Worm (Caenorhabditis elegans) whole organism, young adult: ENCODE data around the gene ZK930.7.

ENCODE experiments used
- B0019.2 ChIP-seq: fragments of 200-800 bp; sonication (Bioruptor generic); conservative IDR thresholded peaks from 2 replicates; pipeline ENCODE4 v1.3.6; 2022; ENCODE audit warnings: missing genetic modification reagents, missing genetic modification characterization, missing compliant biosample characterization
- B0261.1 ChIP-seq: sonication (generic microtip); optimal IDR thresholded peaks from 2 replicates; lab custom pipeline; 2016; ENCODE audit warnings: mild to moderate bottlenecking, missing genetic modification characterization, moderate library complexity, missing compliant biosample characterization
- B0336.3 ChIP-seq: fragments of 200-800 bp; sonication (Bioruptor generic); IDR thresholded peaks from 2 replicates; pipeline ENCODE4 v1.3.6; 2022; ENCODE audit warnings: missing genetic modification characterization, missing compliant biosample characterization
- F10E7.11 ChIP-seq: sonication (generic microtip); optimal IDR thresholded peaks from 2 replicates; lab custom pipeline; 2017; ENCODE audit warnings: mild to moderate bottlenecking, missing genetic modification characterization, moderate library complexity, missing compliant biosample characterization
- F22D6.2 ChIP-seq: sonication (generic microtip); optimal IDR thresholded peaks from 2 replicates; lab custom pipeline; 2016; ENCODE audit warnings: mild to moderate bottlenecking, missing genetic modification characterization, missing compliant biosample characterization
- F33H1.4 ChIP-seq: fragments of 200-800 bp; sonication (Bioruptor generic); IDR thresholded peaks from 2 replicates; pipeline ENCODE4 v1.3.6; 2022; ENCODE audit warnings: missing genetic modification reagents, missing genetic modification characterization, missing compliant biosample characterization
- F37B4.10 ChIP-seq: fragments of 200-800 bp; sonication (Bioruptor generic); IDR thresholded peaks from 2 replicates; pipeline ENCODE4 v1.3.6; 2022; ENCODE audit warnings: missing genetic modification characterization, missing compliant biosample characterization
- K12H6.12 ChIP-seq: fragments of 200-800 bp; sonication (Bioruptor generic); optimal IDR thresholded peaks from 2 replicates; lab custom pipeline; 2018; ENCODE audit warnings: mild to moderate bottlenecking, missing genetic modification characterization, missing compliant biosample characterization
- T26A5.8 ChIP-seq: sonication (generic microtip); optimal IDR thresholded peaks from 2 replicates; lab custom pipeline; 2016; ENCODE audit warnings: missing genetic modification characterization, missing compliant biosample characterization
- Y53G8AR.9 ChIP-seq: fragments of 200-800 bp; sonication (Bioruptor generic); conservative IDR thresholded peaks from 2 replicates; pipeline ENCODE4 v1.3.6; 2022; ENCODE audit warnings: missing genetic modification reagents, missing genetic modification characterization, missing compliant biosample characterization
- Y56A3A.18 ChIP-seq: fragments of 200-800 bp; sonication (Bioruptor generic); IDR thresholded peaks from 2 replicates; pipeline ENCODE4 v1.3.6; 2022; ENCODE audit warnings: missing genetic modification reagents, missing genetic modification characterization, missing compliant biosample characterization
- Y67H2A.10 ChIP-seq: fragments of 200-800 bp; sonication (Bioruptor generic); conservative IDR thresholded peaks from 2 replicates; pipeline ENCODE4 v1.3.6; 2022; ENCODE audit warnings: missing genetic modification reagents, missing genetic modification characterization, missing compliant biosample characterization
- Y79H2A.3 ChIP-seq: fragments of 200-800 bp; sonication (Bioruptor generic); conservative IDR thresholded peaks from 2 replicates; pipeline ENCODE4 v1.3.6; 2022; ENCODE audit warnings: missing genetic modification reagents, missing genetic modification characterization, missing compliant biosample characterization
- aptf-2 ChIP-seq: fragments of 200-800 bp; sonication (Bioruptor generic); conservative IDR thresholded peaks from 2 replicates; pipeline ENCODE4 v1.3.6; 2022; ENCODE audit warnings: missing genetic modification reagents, missing genetic modification characterization, missing compliant biosample characterization
- aptf-3 ChIP-seq: fragments of 200-800 bp; sonication (Bioruptor generic); IDR thresholded peaks from 2 replicates; pipeline ENCODE4 v1.3.6; 2022; ENCODE audit warnings: missing genetic modification characterization, missing compliant biosample characterization
- attf-3 ChIP-seq: fragments of 200-800 bp; sonication (Bioruptor generic); conservative IDR thresholded peaks from 2 replicates; pipeline ENCODE4 v1.3.6; 2022; ENCODE audit warnings: missing genetic modification reagents, missing genetic modification characterization, missing compliant biosample characterization
- bed-1 ChIP-seq: fragments of 200-800 bp; sonication (Bioruptor generic); IDR thresholded peaks from 2 replicates; pipeline ENCODE4 v1.3.6; 2022; ENCODE audit warnings: missing genetic modification reagents, missing genetic modification characterization, missing compliant biosample characterization
- bed-2 ChIP-seq: fragments of 200-800 bp; sonication (Bioruptor generic); IDR thresholded peaks from 2 replicates; pipeline ENCODE4 v1.3.6; 2022; ENCODE audit warnings: missing genetic modification reagents, missing genetic modification characterization, missing compliant biosample characterization
- ceh-79 ChIP-seq: sonication (generic microtip); optimal IDR thresholded peaks from 2 replicates; lab custom pipeline; 2017; ENCODE audit warnings: mild to moderate bottlenecking, missing genetic modification characterization, missing compliant biosample characterization
- ceh-91 ChIP-seq: fragments of 200-800 bp; sonication (Bioruptor generic); IDR thresholded peaks from 2 replicates; pipeline ENCODE4 v1.3.6; 2022; ENCODE audit warnings: missing genetic modification reagents, missing genetic modification characterization, missing compliant biosample characterization
- dpff-1 ChIP-seq: sonication (generic microtip); optimal IDR thresholded peaks from 2 replicates; lab custom pipeline; 2017; ENCODE audit warnings: mild to moderate bottlenecking, missing genetic modification characterization, missing compliant biosample characterization
- dpl-1 ChIP-seq: fragments of 150-350 bp; optimal IDR thresholded peaks from 2 replicates; lab custom pipeline; 2014; ENCODE audit warnings: missing biosample characterization, missing genetic modification reagents, missing genetic modification characterization
- egl-18 ChIP-seq: fragments of 200-800 bp; sonication (Bioruptor generic); IDR thresholded peaks from 2 replicates; pipeline ENCODE4 v1.3.6; 2022; ENCODE audit warnings: missing genetic modification reagents, missing genetic modification characterization, missing compliant biosample characterization
- ets-4 ChIP-seq: fragments of 200-800 bp; sonication (Bioruptor generic); optimal IDR thresholded peaks from 2 replicates; lab custom pipeline; 2018; ENCODE audit warnings: mild to moderate bottlenecking, missing genetic modification characterization, missing compliant biosample characterization
- fkh-3 ChIP-seq: sonication (generic microtip); optimal IDR thresholded peaks from 2 replicates; lab custom pipeline; 2016; ENCODE audit warnings: mild to moderate bottlenecking, missing genetic modification characterization, missing compliant biosample characterization
- hlh-12 ChIP-seq: sonication (generic microtip); optimal IDR thresholded peaks from 2 replicates; lab custom pipeline; 2016; ENCODE audit warnings: missing genetic modification characterization, missing compliant biosample characterization
- hmg-20 ChIP-seq: fragments of 200-800 bp; sonication (Bioruptor generic); IDR thresholded peaks from 2 replicates; pipeline ENCODE4 v1.3.6; 2022; ENCODE audit warnings: missing genetic modification reagents, missing genetic modification characterization, missing compliant biosample characterization
- hsf-1 ChIP-seq: fragments of 200-800 bp; sonication (Bioruptor generic); IDR thresholded peaks from 2 replicates; pipeline ENCODE4 v1.3.6; 2022; ENCODE audit warnings: missing genetic modification reagents, missing genetic modification characterization, missing compliant biosample characterization
- lag-1 ChIP-seq: fragments of 200-800 bp; sonication (Bioruptor generic); IDR thresholded peaks from 2 replicates; pipeline ENCODE4 v1.3.6; 2022; ENCODE audit warnings: missing genetic modification reagents, missing genetic modification characterization, missing compliant biosample characterization
- lin-26 ChIP-seq: fragments of 200-800 bp; sonication (Bioruptor generic); IDR thresholded peaks from 2 replicates; pipeline ENCODE4 v1.3.6; 2022; ENCODE audit warnings: missing genetic modification reagents, missing genetic modification characterization, missing compliant biosample characterization
- lin-35 ChIP-seq, 3 experiments: fragments of 150-350 bp in 2 of 3; sonication (generic microtip) in 1 of 3; optimal IDR thresholded peaks; 2 replicates each; lab custom pipeline; 2014 to 2018; ENCODE audit warnings: missing biosample characterization in 3 of 3, missing genetic modification characterization in 3 of 3, missing genetic modification reagents in 3 of 3
- lin-40 ChIP-seq: sonication (generic microtip); optimal IDR thresholded peaks from 2 replicates; lab custom pipeline; 2016; ENCODE audit warnings: missing genetic modification characterization, mild to moderate bottlenecking, missing compliant biosample characterization, missing genotype, missing genetic modification reagents
- madf-3 ChIP-seq: fragments of 200-800 bp; sonication (Bioruptor generic); IDR thresholded peaks from 2 replicates; pipeline ENCODE4 v1.3.6; 2022; ENCODE audit warnings: missing genetic modification reagents, missing genetic modification characterization, missing compliant biosample characterization
- madf-6 ChIP-seq: fragments of 200-800 bp; sonication (Bioruptor generic); IDR thresholded peaks from 2 replicates; pipeline ENCODE4 v1.3.6; 2022; ENCODE audit warnings: missing genetic modification reagents, missing genetic modification characterization, missing compliant biosample characterization
- mel-28 ChIP-seq: sonication (generic microtip); optimal IDR thresholded peaks from 2 replicates; lab custom pipeline; 2016; ENCODE audit warnings: borderline replicate concordance, mild to moderate bottlenecking, missing genetic modification characterization, missing compliant biosample characterization
- mes-4 ChIP-seq: sonication (generic microtip); optimal IDR thresholded peaks from 2 replicates; lab custom pipeline; 2016; ENCODE audit warnings: missing genotype, missing genetic modification characterization, missing compliant biosample characterization
- nfya-1 ChIP-seq: sonication (generic microtip); optimal IDR thresholded peaks from 2 replicates; lab custom pipeline; 2017; ENCODE audit warnings: antibody characterized with exemption, missing compliant biosample characterization, missing genetic modification characterization, borderline replicate concordance; ENCODE audit not compliant: insufficient read depth
- nhr-120 ChIP-seq: fragments of 200-800 bp; sonication (Bioruptor generic); IDR thresholded peaks from 2 replicates; pipeline ENCODE4 v1.3.6; 2022; ENCODE audit warnings: missing genetic modification characterization, missing compliant biosample characterization
- pha-4 ChIP-seq: fragments of 150-350 bp; sonication (generic microtip); optimal IDR thresholded peaks from 2 replicates; lab custom pipeline; 2014; ENCODE audit warnings: missing biosample characterization, missing genetic modification reagents, missing genetic modification characterization
- rcor-1 ChIP-seq: fragments of 200-800 bp; sonication (Bioruptor generic); IDR thresholded peaks from 2 replicates; pipeline ENCODE4 v1.3.6; 2022; ENCODE audit warnings: missing genetic modification reagents, missing genetic modification characterization, missing compliant biosample characterization
- rec-8 ChIP-seq, 2 experiments: sonication (generic microtip); optimal IDR thresholded peaks; 2 replicates each; lab custom pipeline; 2016; ENCODE audit warnings: mild to moderate bottlenecking in 2 of 2, missing genetic modification characterization in 2 of 2, missing genetic modification reagents in 2 of 2, missing genotype in 2 of 2, missing biosample characterization in 1 of 2, missing compliant biosample characterization in 1 of 2, moderate library complexity in 1 of 2
- rpc-1 ChIP-seq, 2 experiments: fragments of 150-350 bp in 1 of 2; sonication (generic microtip) in 1 of 2; optimal IDR thresholded peaks; 2 replicates each; lab custom pipeline; 2014 to 2018; ENCODE audit warnings: missing biosample characterization in 1 of 2, missing genetic modification characterization in 1 of 2, missing genetic modification reagents in 1 of 2, missing genotype in 1 of 2
- snpc-3.4 ChIP-seq: sonication (generic microtip); optimal IDR thresholded peaks from 2 replicates; lab custom pipeline; 2017; ENCODE audit warnings: missing genetic modification characterization, mild to moderate bottlenecking, missing compliant biosample characterization, antibody characterized with exemption, moderate library complexity, missing genotype, missing genetic modification reagents
- snpc-4 ChIP-seq, 5 experiments: fragments of 150-350 bp in 1 of 5; sonication (generic microtip) in 4 of 5; optimal IDR thresholded peaks; 2 replicates each; lab custom pipeline; 2014 to 2018; ENCODE audit warnings: missing genetic modification characterization in 5 of 5, missing biosample characterization in 3 of 5, antibody characterized with exemption in 2 of 5, mild to moderate bottlenecking in 2 of 5, missing compliant biosample characterization in 2 of 5, missing genotype in 2 of 5, moderate library complexity in 2 of 5, missing genetic modification reagents in 1 of 5
- sptf-2 ChIP-seq: fragments of 200-800 bp; sonication (Bioruptor generic); optimal IDR thresholded peaks from 2 replicates; lab custom pipeline; 2018; ENCODE audit warnings: mild to moderate bottlenecking, missing genetic modification characterization, missing compliant biosample characterization
- xnd-1 ChIP-seq: sonication (generic microtip); optimal IDR thresholded peaks from 2 replicates; lab custom pipeline; 2016; ENCODE audit warnings: missing genotype, missing genetic modification reagents, missing genetic modification characterization, missing compliant biosample characterization
- ztf-22 ChIP-seq: fragments of 200-800 bp; sonication (Bioruptor generic); optimal IDR thresholded peaks from 2 replicates; lab custom pipeline; 2018; ENCODE audit warnings: mild to moderate bottlenecking, missing genetic modification characterization, moderate library complexity, missing compliant biosample characterization

The ZK930.7 gene

DNA sequence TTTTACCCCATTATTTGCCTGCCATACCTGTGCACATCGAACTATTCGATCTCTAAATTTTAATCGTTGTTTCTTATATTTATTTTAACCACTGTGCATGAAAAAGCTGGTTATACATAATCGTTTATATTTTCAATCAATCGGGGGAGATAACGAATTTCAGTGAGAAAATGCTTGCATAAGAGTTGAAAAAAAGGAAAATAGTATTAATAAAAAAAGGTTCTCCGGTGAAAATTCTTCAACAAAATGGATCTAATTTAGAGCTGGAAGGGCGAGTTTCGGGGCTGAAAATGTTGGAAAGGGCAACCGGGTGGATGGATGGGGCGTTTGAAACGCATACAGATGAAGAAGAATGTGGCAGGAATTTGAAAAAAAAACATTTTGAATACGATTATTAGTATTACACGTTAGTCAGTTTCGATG, 3.1 kb downstream of the ZK930.7 start (continued):
- no peak for TF ChIP-seq dpl-1 (GFP tag; lab: Kevin White, UChicago)
- TF ChIP-seq F22D6.2 (tag; lab: Kevin White, UChicago) = no peak
- TF ChIP-seq Y56A3A.18 (GFP tag; lab: Robert Waterston, UW) = peak; percentile 84
- no peak for TF ChIP-seq F37B4.10 (GFP tag; lab: Robert Waterston, UW)
- TF ChIP-seq B0019.2 = peak; percentile 46
- peak in 2 of 3 experiments; percentile 22 to 49 for TF ChIP-seq lin-35 (GFP tag; optimal IDR thresholded peaks at IDR 0.05; lab: Kevin White, UChicago)
- peak; percentile 94 for TF ChIP-seq madf-3 (GFP tag; lab: Robert Waterston, UW)
- no peak for TF ChIP-seq pha-4 (tag; lab: Kevin White, UChicago)
- TF ChIP-seq B0261.1 (tag; lab: Kevin White, UChicago) = no peak
- TF ChIP-seq rcor-1 = peak; percentile 56; the same call in 1 of the 2 replicates
- peak; percentile 91; the same call in 1 of the 2 replicates for TF ChIP-seq Y79H2A.3 (GFP tag; lab: Robert Waterston, UW)
- peak; percentile 53; the same call in 1 of the 2 replicates for TF ChIP-seq F33H1.4 (GFP tag; lab: Robert Waterston, UW)
- TF ChIP-seq rec-8 (tag; optimal IDR thresholded peaks at IDR 0.05; lab: Kevin White, UChicago) = peak in 1 of 2 experiments; percentile 71
- peak; percentile 69 for TF ChIP-seq xnd-1 (tag; lab: Kevin White, UChicago)
- TF ChIP-seq lag-1 (GFP tag; lab: Robert Waterston, UW) = no peak
- TF ChIP-seq sptf-2 (GFP tag; lab: Kevin White, UChicago) = no peak
- TF ChIP-seq fkh-3 (tag; lab: Kevin White, UChicago) = no peak
- TF ChIP-seq snpc-3.4 (tag; lab: Kevin White, UChicago) = peak; percentile 87
- peak; percentile 57; the same call in 1 of the 2 replicates for TF ChIP-seq hmg-20 (GFP tag; lab: Robert Waterston, UW)
- TF ChIP-seq F10E7.11 (tag; lab: Kevin White, UChicago) = peak; percentile 78
- peak; percentile 95 for TF ChIP-seq B0336.3 (GFP tag; lab: Robert Waterston, UW)
- TF ChIP-seq bed-2 (GFP tag; lab: Robert Waterston, UW) = no peak
- TF ChIP-seq hlh-12 (tag; lab: Kevin White, UChicago) = no peak
- peak; percentile 90 for TF ChIP-seq madf-6 (GFP tag; lab: Robert Waterston, UW)
- no peak for TF ChIP-seq attf-3 (GFP tag; lab: Robert Waterston, UW)
- peak; percentile 92 for TF ChIP-seq Y53G8AR.9
- TF ChIP-seq Y67H2A.10 = 0 out of 2 replicates have a peak, but pooled peaks have one; percentile 41
- no peak for TF ChIP-seq lin-40 (tag; lab: Kevin White, UChicago)
- TF ChIP-seq mel-28 (tag; lab: Kevin White, UChicago) = no peak
- TF ChIP-seq rpc-1 (optimal IDR thresholded peaks at IDR 0.05; lab: Kevin White, UChicago) = no peak
- TF ChIP-seq rpc-1 (tag; optimal IDR thresholded peaks at IDR 0.05; lab: Kevin White, UChicago) = no peak
- TF ChIP-seq ets-4 (GFP tag; lab: Kevin White, UChicago) = no peak
- no peak for TF ChIP-seq ceh-91 (GFP tag; lab: Robert Waterston, UW)
- peak; percentile 25 for TF ChIP-seq mes-4 (tag; lab: Kevin White, UChicago)
- peak; percentile 77 for TF ChIP-seq T26A5.8 (tag; lab: Kevin White, UChicago)
- no peak for TF ChIP-seq nfya-1 (tag; lab: Kevin White, UChicago)
- TF ChIP-seq lin-26 = peak; percentile 70
- TF ChIP-seq ztf-22 (GFP tag; lab: Kevin White, UChicago) = no peak
- TF ChIP-seq dpff-1 = no peak
- TF ChIP-seq aptf-2 (GFP tag; lab: Robert Waterston, UW) = no peak
- TF ChIP-seq egl-18 (GFP tag; lab: Robert Waterston, UW) = 0 out of 2 replicates have a peak, but pooled peaks have one; percentile 43
- TF ChIP-seq snpc-4 (GFP tag; optimal IDR thresholded peaks at IDR 0.05; lab: Kevin White, UChicago) = peak; percentile 51
- peak in 2 of 4 experiments; percentile 38 to 42 for TF ChIP-seq snpc-4 (tag; optimal IDR thresholded peaks at IDR 0.05; lab: Kevin White, UChicago)
- peak; percentile 82 for TF ChIP-seq hsf-1
- no peak for TF ChIP-seq K12H6.12 (tag; lab: Kevin White, UChicago)
- peak; percentile 74; the same call in 1 of the 2 replicates for TF ChIP-seq aptf-3
- TF ChIP-seq bed-1 (GFP tag; lab: Robert Waterston, UW) = 0 out of 2 replicates have a peak, but pooled peaks have one; percentile 54
- no peak for TF ChIP-seq nhr-120 (GFP tag; lab: Robert Waterston, UW)
- peak; percentile 53 for TF ChIP-seq ceh-79 (tag; lab: Kevin White, UChicago)
